Worm (Caenorhabditis elegans): Measurements from ENCODE around the gene F54F12.2.

F54F12.2 gene

ce11 chrIII:13061734-13062133 lies 21.9 kb downstream of the F54F12.2 start:
- TF ChIP-seq lsy-2 (tag; optimal IDR thresholded peaks at IDR 0.05) (no peak), mdl-1 (tag; optimal IDR thresholded peaks at IDR 0.05) (no peak), dmd-4 (tag; optimal IDR thresholded peaks at IDR 0.05) (no peak), mbf-1 (tag; optimal IDR thresholded peaks at IDR 0.05) (no peak), skn-1 (tag; optimal IDR thresholded peaks at IDR 0.05) (no peak), ama-1 (optimal IDR thresholded peaks at IDR 0.05) (no peak), aly-2 (tag; optimal IDR thresholded peaks at IDR 0.05) (no peak), elt-3 (tag; optimal IDR thresholded peaks at IDR 0.05) (no peak), lin-13 (GFP tag; optimal IDR thresholded peaks at IDR 0.05) (no peak), nhr-6 (tag; optimal IDR thresholded peaks at IDR 0.05) (no peak), lin-39 (tag; optimal IDR thresholded peaks at IDR 0.05) (no peak), gmeb-1 (tag; optimal IDR thresholded peaks at IDR 0.05) (no peak), fos-1 (tag; optimal IDR thresholded peaks at IDR 0.05) (no peak), nhr-129 (tag; optimal IDR thresholded peaks at IDR 0.05) (no peak), peb-1 (tag; optimal IDR thresholded peaks at IDR 0.05) (no peak), nhr-77 (tag; optimal IDR thresholded peaks at IDR 0.05) (no peak), R02D3.7 (tag; optimal IDR thresholded peaks at IDR 0.05) (no peak), crh-2 (tag; optimal IDR thresholded peaks at IDR 0.05) (no peak), ztf-4 (tag; optimal IDR thresholded peaks at IDR 0.05) (no peak), nhr-23 (tag; optimal IDR thresholded peaks at IDR 0.05) (no peak)

- peak; percentile 75 for TF ChIP-seq unc-39 (tag; optimal IDR thresholded peaks at IDR 0.05)
- TF ChIP-seq sma-3 (GFP tag; optimal IDR thresholded peaks at IDR 0.05): peak; percentile 88
- no peak for TF ChIP-seq ama-1 (optimal IDR thresholded peaks at IDR 0.05)
- peak; percentile 99 for TF ChIP-seq sem-4 (tag; optimal IDR thresholded peaks at IDR 0.05)
- peak; percentile 88 for TF ChIP-seq snpc-4 (tag; optimal IDR thresholded peaks at IDR 0.05)
- peak; percentile 96 for TF ChIP-seq C34F6.9 (tag; optimal IDR thresholded peaks at IDR 0.05)
- peak; percentile 61 for TF ChIP-seq ceh-82 (tag; optimal IDR thresholded peaks at IDR 0.05)
- peak; percentile 11 for TF ChIP-seq ZK546.5 (tag; optimal IDR thresholded peaks at IDR 0.05)
- peak; percentile 92 for TF ChIP-seq nhr-6 (tag; optimal IDR thresholded peaks at IDR 0.05)
- TF ChIP-seq zag-1 (tag; optimal IDR thresholded peaks at IDR 0.05): peak; percentile 97
- no peak for TF ChIP-seq alr-1 (tag; optimal IDR thresholded peaks at IDR 0.05)
- no peak for TF ChIP-seq nhr-11 (tag; optimal IDR thresholded peaks at IDR 0.05)
- TF ChIP-seq mdl-1 (tag; optimal IDR thresholded peaks at IDR 0.05): peak; percentile 85 to 89
- no peak for TF ChIP-seq nhr-10 (tag; optimal IDR thresholded peaks at IDR 0.05)
- TF ChIP-seq blmp-1 (tag; optimal IDR thresholded peaks at IDR 0.05; ENCODE audit: insufficient read depth): peak; percentile 38
- no peak for TF ChIP-seq skn-1 (tag; optimal IDR thresholded peaks at IDR 0.05)
- no peak for TF ChIP-seq ztf-1 (GFP tag; conservative IDR thresholded peaks at IDR 0.05)
- TF ChIP-seq unc-55 (GFP tag; optimal IDR thresholded peaks at IDR 0.05): peak; percentile 76
- peak; percentile 92 for TF ChIP-seq lin-13 (GFP tag; optimal IDR thresholded peaks at IDR 0.05)
- TF ChIP-seq nhr-12 (tag; optimal IDR thresholded peaks at IDR 0.05): no peak
- peak; percentile 87 for TF ChIP-seq Y55F3AM.14 (GFP tag; optimal IDR thresholded peaks at IDR 0.05)
- TF ChIP-seq crh-2 (tag; optimal IDR thresholded peaks at IDR 0.05): peak; percentile 96
- TF ChIP-seq nhr-237 (tag; optimal IDR thresholded peaks at IDR 0.05): peak; percentile 4
- TF ChIP-seq gmeb-1 (tag; optimal IDR thresholded peaks at IDR 0.05): peak; percentile 73
- TF ChIP-seq nhr-129 (tag; optimal IDR thresholded peaks at IDR 0.05): peak; percentile 98
- TF ChIP-seq unc-62 (GFP tag; optimal IDR thresholded peaks at IDR 0.05): peak; percentile 67
- peak; percentile 90 for TF ChIP-seq mab-5 (tag; optimal IDR thresholded peaks at IDR 0.05)
- TF ChIP-seq dmd-4 (tag; optimal IDR thresholded peaks at IDR 0.05): no peak
- peak; percentile 98 for TF ChIP-seq ceh-16 (tag; optimal IDR thresholded peaks at IDR 0.05)
- TF ChIP-seq ztf-11 (tag; optimal IDR thresholded peaks at IDR 0.05): no peak
- no peak for TF ChIP-seq mbf-1 (tag; optimal IDR thresholded peaks at IDR 0.05)
- peak; percentile 98 for TF ChIP-seq F13H6.1 (tag; optimal IDR thresholded peaks at IDR 0.05)
- TF ChIP-seq fos-1 (tag; optimal IDR thresholded peaks at IDR 0.05): peak; percentile 91
- TF ChIP-seq lsy-2 (tag; optimal IDR thresholded peaks at IDR 0.05): peak; percentile 77 to 91
- TF ChIP-seq lin-11 (tag; optimal IDR thresholded peaks at IDR 0.05): peak; percentile 64
- peak; percentile 84 for TF ChIP-seq nhr-21 (tag; optimal IDR thresholded peaks at IDR 0.05)
- TF ChIP-seq ztf-4 (tag; optimal IDR thresholded peaks at IDR 0.05): peak; percentile 90
- TF ChIP-seq peb-1 (tag; optimal IDR thresholded peaks at IDR 0.05): peak; percentile 53
- peak; percentile 91 for TF ChIP-seq egl-27 (tag; optimal IDR thresholded peaks at IDR 0.05)
- TF ChIP-seq lin-39 (tag; optimal IDR thresholded peaks at IDR 0.05): peak; percentile 40
- TF ChIP-seq elt-3 (tag; optimal IDR thresholded peaks at IDR 0.05): no peak
- TF ChIP-seq aly-2 (tag; optimal IDR thresholded peaks at IDR 0.05): no peak
- peak; percentile 89 for TF ChIP-seq sma-9 (GFP tag; optimal IDR thresholded peaks at IDR 0.05)
- TF ChIP-seq sma-9 (tag; optimal IDR thresholded peaks at IDR 0.05): no peak
- peak; percentile 17 for TF ChIP-seq R02D3.7 (tag; optimal IDR thresholded peaks at IDR 0.05)
- no peak for TF ChIP-seq elt-1 (tag; optimal IDR thresholded peaks at IDR 0.05)
- TF ChIP-seq nhr-25 (tag; optimal IDR thresholded peaks at IDR 0.05): peak; percentile 89
- TF ChIP-seq nhr-23 (tag; optimal IDR thresholded peaks at IDR 0.05): no peak
- TF ChIP-seq nhr-77 (tag; optimal IDR thresholded peaks at IDR 0.05): no peak
Measured at ce11 chrIII:13062414-13062965, 22.7 kb downstream of the F54F12.2 start.

All from whole organism, L2 larva.